Worm (Caenorhabditis elegans): ENCODE measurements around the gene rps-12.

The rps-12 gene

DNA sequence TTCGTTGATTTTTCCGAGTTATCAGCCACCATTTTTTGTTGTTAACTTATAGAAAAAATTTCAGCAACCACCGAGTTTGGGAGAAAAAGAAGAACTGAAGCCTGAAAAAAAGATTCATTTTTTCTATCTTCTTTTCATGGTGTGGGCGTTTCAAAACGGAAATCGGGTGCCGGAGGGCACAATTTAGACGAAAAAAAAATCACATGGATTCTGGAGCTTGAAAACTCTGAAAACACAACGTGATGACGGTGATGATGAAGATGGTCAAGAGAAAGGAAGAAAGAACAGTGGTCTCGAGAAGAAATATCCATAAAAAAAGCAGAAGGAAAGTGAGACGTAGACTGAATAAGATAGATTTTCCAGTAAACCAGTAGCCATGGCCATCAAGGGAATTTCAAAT is 4.9 kb downstream of the rps-12 start, which contains the start of gene rcan-1:
Gene rcan-1 (minus strand): TSS at position 101 of the 400 bp plus-strand sequence.
- no peak for TF ChIP-seq ztf-23 (GFP tag; IDR thresholded peaks at IDR 0.05)
- TF ChIP-seq ref-1 (GFP tag; conservative IDR thresholded peaks at IDR 0.05), result no peak
- no peak for TF ChIP-seq tab-1 (GFP tag; IDR thresholded peaks at IDR 0.05)
- TF ChIP-seq med-1 (GFP tag; optimal IDR thresholded peaks at IDR 0.05; ENCODE audit: insufficient read depth), result no peak
- no peak for TF ChIP-seq T22C8.4 (GFP tag; IDR thresholded peaks at IDR 0.05)
- TF ChIP-seq ztf-29 (GFP tag; IDR thresholded peaks at IDR 0.05), result no peak
- TF ChIP-seq klf-2 (GFP tag; conservative IDR thresholded peaks at IDR 0.05), result no peak
- no peak for TF ChIP-seq flt-1 (GFP tag; IDR thresholded peaks at IDR 0.05)
- TF ChIP-seq cog-1 (tag; optimal IDR thresholded peaks at IDR 0.05), result no peak

- TF ChIP-seq cog-1 (tag; optimal IDR thresholded peaks at IDR 0.05) (no peak), med-1 (GFP tag; optimal IDR thresholded peaks at IDR 0.05; ENCODE audit: insufficient read depth) (no peak), flt-1 (GFP tag; IDR thresholded peaks at IDR 0.05) (no peak), tab-1 (GFP tag; IDR thresholded peaks at IDR 0.05) (no peak)
Measured at ce11 chrIII:5688246-5688645, 9.1 kb downstream of the rps-12 start.

DNA sequence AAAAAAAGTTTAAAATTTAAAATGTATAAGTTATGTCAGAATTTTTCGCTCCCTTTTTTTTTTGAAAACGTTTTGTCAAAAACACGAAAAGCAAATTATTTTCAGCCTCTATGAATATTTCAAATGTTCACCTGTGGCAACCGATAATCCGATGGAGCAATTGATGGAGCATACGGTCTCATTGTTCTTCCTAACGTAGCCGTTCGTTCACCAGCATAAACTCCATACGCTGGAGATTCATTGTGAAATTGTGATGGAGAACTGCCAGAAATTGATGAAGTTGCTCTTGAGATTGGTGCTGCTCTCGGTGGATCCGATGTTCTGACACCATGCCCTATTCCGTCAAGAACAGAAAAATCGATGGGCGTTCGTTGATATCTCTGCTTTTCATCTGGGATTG is 12.7 kb downstream of the rps-12 start:
- TF ChIP-seq cog-1 (tag; optimal IDR thresholded peaks at IDR 0.05), result no peak
- TF ChIP-seq flt-1 (GFP tag; IDR thresholded peaks at IDR 0.05), result no peak
- no peak for TF ChIP-seq ztf-29 (GFP tag; IDR thresholded peaks at IDR 0.05)
- TF ChIP-seq ref-1 (GFP tag; conservative IDR thresholded peaks at IDR 0.05), result no peak
- TF ChIP-seq klf-2 (GFP tag; conservative IDR thresholded peaks at IDR 0.05), result no peak
- no peak for TF ChIP-seq ztf-23 (GFP tag; IDR thresholded peaks at IDR 0.05)
- TF ChIP-seq tab-1 (GFP tag; IDR thresholded peaks at IDR 0.05), result no peak
- no peak for TF ChIP-seq T22C8.4 (GFP tag; IDR thresholded peaks at IDR 0.05)
- no peak for TF ChIP-seq med-1 (GFP tag; optimal IDR thresholded peaks at IDR 0.05; ENCODE audit: insufficient read depth)

- TF ChIP-seq klf-2 (GFP tag; conservative IDR thresholded peaks at IDR 0.05), result no peak
- TF ChIP-seq ref-1 (GFP tag; conservative IDR thresholded peaks at IDR 0.05), result no peak
- TF ChIP-seq med-1 (GFP tag; optimal IDR thresholded peaks at IDR 0.05; ENCODE audit: insufficient read depth), result no peak
- no peak for TF ChIP-seq cog-1 (tag; optimal IDR thresholded peaks at IDR 0.05)
- no peak for TF ChIP-seq flt-1 (GFP tag; IDR thresholded peaks at IDR 0.05)
- no peak for TF ChIP-seq tab-1 (GFP tag; IDR thresholded peaks at IDR 0.05)
Measured at ce11 chrIII:5692690-5693089, 13.6 kb downstream of the rps-12 start, which contains the start of the genes abi-1 and arle-14. abi-1 (minus strand) TSS chrIII:5692740. arle-14 (plus strand) TSS chrIII:5692906.

ce11 chrIII:5693736-5694135 is 14.6 kb downstream of the rps-12 start, which contains the start of gene B0336.13:
B0336.13 (plus strand) TSS chrIII:5694036.
- TF ChIP-seq ztf-29 (GFP tag; IDR thresholded peaks at IDR 0.05), result no peak
- no peak for TF ChIP-seq klf-2 (GFP tag; conservative IDR thresholded peaks at IDR 0.05)
- TF ChIP-seq flt-1 (GFP tag; IDR thresholded peaks at IDR 0.05), result no peak
- no peak for TF ChIP-seq ref-1 (GFP tag; conservative IDR thresholded peaks at IDR 0.05)
- no peak for TF ChIP-seq med-1 (GFP tag; optimal IDR thresholded peaks at IDR 0.05; ENCODE audit: insufficient read depth)
- no peak for TF ChIP-seq ztf-23 (GFP tag; IDR thresholded peaks at IDR 0.05)
- no peak for TF ChIP-seq cog-1 (tag; optimal IDR thresholded peaks at IDR 0.05)
- no peak for TF ChIP-seq tab-1 (GFP tag; IDR thresholded peaks at IDR 0.05)
- no peak for TF ChIP-seq T22C8.4 (GFP tag; IDR thresholded peaks at IDR 0.05)

ce11 chrIII:5697266-5697665 is 18.2 kb downstream of the rps-12 start, which contains the start of gene B0336.7:
B0336.7 (minus strand) TSS chrIII:5697366.
- TF ChIP-seq ztf-29 (GFP tag; IDR thresholded peaks at IDR 0.05), result no peak
- no peak for TF ChIP-seq ref-1 (GFP tag; conservative IDR thresholded peaks at IDR 0.05)
- no peak for TF ChIP-seq flt-1 (GFP tag; IDR thresholded peaks at IDR 0.05)
- no peak for TF ChIP-seq cog-1 (tag; optimal IDR thresholded peaks at IDR 0.05)
- no peak for TF ChIP-seq med-1 (GFP tag; optimal IDR thresholded peaks at IDR 0.05; ENCODE audit: insufficient read depth)
- TF ChIP-seq tab-1 (GFP tag; IDR thresholded peaks at IDR 0.05), result no peak
- TF ChIP-seq ztf-23 (GFP tag; IDR thresholded peaks at IDR 0.05), result no peak
- TF ChIP-seq klf-2 (GFP tag; conservative IDR thresholded peaks at IDR 0.05), result no peak
- no peak for TF ChIP-seq T22C8.4 (GFP tag; IDR thresholded peaks at IDR 0.05)

- TF ChIP-seq T22C8.4 (GFP tag; IDR thresholded peaks at IDR 0.05) (no peak), ref-1 (GFP tag; conservative IDR thresholded peaks at IDR 0.05) (no peak), ztf-29 (GFP tag; IDR thresholded peaks at IDR 0.05) (no peak), ztf-23 (GFP tag; IDR thresholded peaks at IDR 0.05) (no peak), tab-1 (GFP tag; IDR thresholded peaks at IDR 0.05) (no peak), med-1 (GFP tag; optimal IDR thresholded peaks at IDR 0.05; ENCODE audit: insufficient read depth) (no peak), cog-1 (tag; optimal IDR thresholded peaks at IDR 0.05) (no peak), flt-1 (GFP tag; IDR thresholded peaks at IDR 0.05) (no peak), klf-2 (GFP tag; conservative IDR thresholded peaks at IDR 0.05) (no peak)
Measured at ce11 chrIII:5697963-5698730, 19.0 kb downstream of the rps-12 start, which contains the start of the genes lgg-3 and rgs-5. lgg-3 (minus strand) TSS chrIII:5698013. rgs-5 (plus strand) TSS chrIII:5698555.

ce11 chrIII:5701491-5701890 is 22.4 kb downstream of the rps-12 start:
- no peak for TF ChIP-seq flt-1 (GFP tag; IDR thresholded peaks at IDR 0.05)
- no peak for TF ChIP-seq ztf-23 (GFP tag; IDR thresholded peaks at IDR 0.05)
- no peak for TF ChIP-seq cog-1 (tag; optimal IDR thresholded peaks at IDR 0.05)
- no peak for TF ChIP-seq ztf-29 (GFP tag; IDR thresholded peaks at IDR 0.05)
- TF ChIP-seq klf-2 (GFP tag; conservative IDR thresholded peaks at IDR 0.05), result no peak
- TF ChIP-seq ref-1 (GFP tag; conservative IDR thresholded peaks at IDR 0.05), result no peak
- TF ChIP-seq T22C8.4 (GFP tag; IDR thresholded peaks at IDR 0.05), result no peak
- TF ChIP-seq tab-1 (GFP tag; IDR thresholded peaks at IDR 0.05), result no peak
- no peak for TF ChIP-seq med-1 (GFP tag; optimal IDR thresholded peaks at IDR 0.05; ENCODE audit: insufficient read depth)

- TF ChIP-seq ref-1 (GFP tag; conservative IDR thresholded peaks at IDR 0.05) (no peak), ztf-29 (GFP tag; IDR thresholded peaks at IDR 0.05) (no peak), tab-1 (GFP tag; IDR thresholded peaks at IDR 0.05) (no peak), klf-2 (GFP tag; conservative IDR thresholded peaks at IDR 0.05) (no peak), T22C8.4 (GFP tag; IDR thresholded peaks at IDR 0.05) (no peak), ztf-23 (GFP tag; IDR thresholded peaks at IDR 0.05) (no peak), flt-1 (GFP tag; IDR thresholded peaks at IDR 0.05) (no peak), med-1 (GFP tag; optimal IDR thresholded peaks at IDR 0.05; ENCODE audit: insufficient read depth) (no peak), cog-1 (tag; optimal IDR thresholded peaks at IDR 0.05) (no peak)
Measured at ce11 chrIII:5705228-5705888, 26.3 kb downstream of the rps-12 start, which contains the start of gene swp-1. swp-1 (minus strand) TSS chrIII:5705525.
